Fruit fly (Drosophila melanogaster) whole organism, embryonic: ENCODE results near the gene CG4896.

ENCODE experiments used
- Asciz ChIP-seq: fragments of 200-800 bp; sonication (Bioruptor generic); optimal IDR thresholded peaks from 2 replicates; lab custom pipeline; 2017; ENCODE audit warnings: missing biosample characterization, mild to moderate bottlenecking, missing genetic modification characterization, missing genetic modification reagents
- CG10431 ChIP-seq: fragments of 200-800 bp; sonication (Bioruptor generic); optimal IDR thresholded peaks from 3 replicates; lab custom pipeline; 2018; ENCODE audit warnings: missing biosample characterization, mild to moderate bottlenecking, missing genetic modification characterization
- CG11247 ChIP-seq: fragments of 200-800 bp; sonication (Bioruptor generic); IDR thresholded peaks from 2 replicates; pipeline ENCODE4 v1.3.6; 2022; ENCODE audit warnings: missing biosample characterization, missing genetic modification characterization
- CG12391 ChIP-seq: fragments of 200-800 bp; sonication (Bioruptor generic); optimal IDR thresholded peaks from 3 replicates; lab custom pipeline; 2018; ENCODE audit warnings: missing biosample characterization, mild to moderate bottlenecking, missing genetic modification characterization, moderate library complexity
- CG15601 ChIP-seq: fragments of 200-800 bp; sonication (Bioruptor generic); optimal IDR thresholded peaks from 3 replicates; lab custom pipeline; 2019; ENCODE audit warnings: missing biosample characterization, mild to moderate bottlenecking, missing genetic modification characterization, moderate library complexity
- CG30403 ChIP-seq: fragments of 200-800 bp; sonication (Bioruptor generic); optimal IDR thresholded peaks from 3 replicates; lab custom pipeline; 2016; ENCODE audit warnings: missing biosample characterization, missing genetic modification characterization
- CG31224 ChIP-seq: fragments of 200-800 bp; sonication (Bioruptor generic); IDR thresholded peaks from 2 replicates; pipeline ENCODE4 v1.3.6; 2022; ENCODE audit warnings: missing biosample characterization, missing genetic modification characterization
- CG3163 ChIP-seq: fragments of 200-800 bp; sonication (Bioruptor generic); optimal IDR thresholded peaks from 3 replicates; lab custom pipeline; 2016; ENCODE audit warnings: missing biosample characterization, missing genetic modification characterization
- CG32767 ChIP-seq: fragments of 200-800 bp; sonication (Bioruptor generic); IDR thresholded peaks from 2 replicates; pipeline ENCODE4 v1.3.6; 2022; ENCODE audit warnings: missing biosample characterization, missing genetic modification characterization
- CG3838 ChIP-seq: fragments of 200-800 bp; sonication (Bioruptor generic); optimal IDR thresholded peaks from 3 replicates; lab custom pipeline; 2016; ENCODE audit warnings: missing biosample characterization, missing genetic modification characterization
- CG4617 ChIP-seq: fragments of 200-800 bp; sonication (Bioruptor generic); optimal IDR thresholded peaks from 3 replicates; lab custom pipeline; 2016; ENCODE audit warnings: missing biosample characterization, missing genetic modification characterization, borderline replicate concordance
- CG4730 ChIP-seq: fragments of 200-800 bp; sonication (Bioruptor generic); IDR thresholded peaks from 2 replicates; pipeline ENCODE4 v1.3.6; 2022; ENCODE audit warnings: missing biosample characterization, missing genetic modification characterization
- CG6254 ChIP-seq: fragments of 200-800 bp; sonication (Bioruptor generic); optimal IDR thresholded peaks from 3 replicates; lab custom pipeline; 2017; ENCODE audit warnings: mild to moderate bottlenecking, missing biosample characterization, missing genetic modification reagents, missing genetic modification characterization
- CG6813 ChIP-seq: fragments of 200-800 bp; sonication (Bioruptor generic); optimal IDR thresholded peaks from 2 replicates; lab custom pipeline; 2017; ENCODE audit warnings: missing biosample characterization, missing genetic modification characterization, mild to moderate bottlenecking, moderate library complexity, missing genetic modification reagents
- CG8281 ChIP-seq: fragments of 200-800 bp; sonication (Bioruptor generic); optimal IDR thresholded peaks from 2 replicates; lab custom pipeline; 2018; ENCODE audit warnings: missing biosample characterization, mild to moderate bottlenecking, missing genetic modification characterization, moderate library complexity
- CG8924 ChIP-seq: fragments of 200-800 bp; optimal IDR thresholded peaks from 3 replicates; lab custom pipeline; 2019; ENCODE audit warnings: missing biosample characterization, mild to moderate bottlenecking, missing genetic modification characterization, moderate library complexity
- ERR ChIP-seq: fragments of 200-800 bp; sonication (Bioruptor generic); optimal IDR thresholded peaks from 2 replicates; lab custom pipeline; 2016; ENCODE audit warnings: missing biosample characterization, missing genetic modification characterization
- Gsc ChIP-seq: fragments of 200-800 bp; sonication (Bioruptor generic); IDR thresholded peaks from 2 replicates; pipeline ENCODE4 v1.3.6; 2022; ENCODE audit warnings: missing biosample characterization, missing genetic modification characterization
- HmgZ ChIP-seq: fragments of 200-800 bp; sonication (Bioruptor generic); optimal IDR thresholded peaks from 2 replicates; lab custom pipeline; 2018; ENCODE audit warnings: missing biosample characterization, mild to moderate bottlenecking, missing genetic modification characterization
- Hr39 ChIP-seq: fragments of >200 bp; optimal IDR thresholded peaks from 2 replicates; lab custom pipeline; 2017
- Kr ChIP-seq: fragments of 200-800 bp; sonication (Bioruptor generic); optimal IDR thresholded peaks from 2 replicates; lab custom pipeline; 2017; ENCODE audit warnings: missing biosample characterization, mild to moderate bottlenecking, missing genetic modification characterization
- Mad ChIP-seq: fragments of 200-800 bp; sonication (Bioruptor generic); optimal IDR thresholded peaks from 2 replicates; lab custom pipeline; 2016; ENCODE audit warnings: missing biosample characterization, missing genetic modification characterization
- Myb ChIP-seq: fragments of 200-800 bp; sonication (Bioruptor generic); optimal IDR thresholded peaks from 2 replicates; lab custom pipeline; 2016; ENCODE audit warnings: missing biosample characterization, missing genetic modification characterization
- NC2α ChIP-seq: fragments of 200-800 bp; sonication (Bioruptor generic); optimal IDR thresholded peaks from 2 replicates; lab custom pipeline; 2016; ENCODE audit warnings: missing biosample characterization, missing genetic modification characterization
- NK7.1 ChIP-seq: fragments of 200-800 bp; sonication (Bioruptor generic); optimal IDR thresholded peaks from 3 replicates; lab custom pipeline; 2016; ENCODE audit warnings: missing biosample characterization, missing genetic modification characterization
- Nf-YC ChIP-seq: fragments of 200-800 bp; optimal IDR thresholded peaks from 3 replicates; lab custom pipeline; 2019; ENCODE audit warnings: missing biosample characterization, mild to moderate bottlenecking, missing genetic modification characterization, moderate library complexity
- Oli ChIP-seq: fragments of 200-800 bp; sonication (Bioruptor generic); optimal IDR thresholded peaks from 2 replicates; lab custom pipeline; 2018; ENCODE audit warnings: missing biosample characterization, mild to moderate bottlenecking, missing genetic modification characterization, moderate library complexity
- Optix ChIP-seq: fragments of 200-800 bp; sonication (Bioruptor generic); IDR thresholded peaks from 3 replicates; pipeline ENCODE4 v1.3.6; 2022; ENCODE audit warnings: missing biosample characterization, missing genetic modification characterization
- Poxn ChIP-seq: fragments of 200-800 bp; sonication (Bioruptor generic); IDR thresholded peaks from 2 replicates; pipeline ENCODE4 v1.3.6; 2022; ENCODE audit warnings: missing biosample characterization, missing genetic modification characterization
- Rx ChIP-seq: fragments of 200-800 bp; sonication (Bioruptor generic); IDR thresholded peaks from 2 replicates; pipeline ENCODE4 v1.3.6; 2022; ENCODE audit warnings: missing biosample characterization, missing genetic modification characterization
- ab ChIP-seq: fragments of 200-800 bp; sonication (Bioruptor generic); optimal IDR thresholded peaks from 2 replicates; lab custom pipeline; 2016; ENCODE audit warnings: missing biosample characterization, missing genetic modification characterization
- ara ChIP-seq: fragments of 200-800 bp; sonication (Bioruptor generic); IDR thresholded peaks from 2 replicates; pipeline ENCODE4 v1.3.6; 2022; ENCODE audit warnings: missing biosample characterization, missing genetic modification characterization
- croc ChIP-seq: fragments of 200-800 bp; sonication (Bioruptor generic); conservative IDR thresholded peaks from 3 replicates; pipeline ENCODE4 v1.3.6; 2022; ENCODE audit warnings: missing biosample characterization, missing genetic modification characterization
- dimm ChIP-seq: fragments of 200-800 bp; sonication (Bioruptor generic); IDR thresholded peaks from 2 replicates; pipeline ENCODE4 v1.3.6; 2022; ENCODE audit warnings: missing biosample characterization, missing genetic modification characterization
- fd102C ChIP-seq: fragments of 200-800 bp; sonication (Bioruptor generic); optimal IDR thresholded peaks from 2 replicates; lab custom pipeline; 2018; ENCODE audit warnings: missing biosample characterization, mild to moderate bottlenecking, missing genetic modification characterization, moderate library complexity
- ftz-f1 ChIP-seq: fragments of 200-800 bp; sonication (Bioruptor generic); optimal IDR thresholded peaks from 2 replicates; lab custom pipeline; 2016; ENCODE audit warnings: missing biosample characterization, missing genetic modification characterization
- fu2 ChIP-seq: fragments of 200-800 bp; sonication (Bioruptor generic); optimal IDR thresholded peaks from 2 replicates; lab custom pipeline; 2016; ENCODE audit warnings: missing biosample characterization, missing genetic modification characterization
- gfzf ChIP-seq: fragments of 200-800 bp; sonication (Bioruptor generic); optimal IDR thresholded peaks from 2 replicates; lab custom pipeline; 2016; ENCODE audit warnings: missing biosample characterization, mild to moderate bottlenecking, missing genetic modification characterization, moderate library complexity
- gsb-n ChIP-seq: fragments of 200-800 bp; sonication (Bioruptor generic); optimal IDR thresholded peaks from 3 replicates; lab custom pipeline; 2018; ENCODE audit warnings: missing biosample characterization, mild to moderate bottlenecking, missing genetic modification characterization
- inv ChIP-seq: fragments of 200-800 bp; sonication (Bioruptor generic); IDR thresholded peaks from 2 replicates; pipeline ENCODE4 v1.3.6; 2022; ENCODE audit warnings: missing biosample characterization, missing genetic modification characterization; ENCODE audit not compliant: partially characterized antibody
- ken ChIP-seq: fragments of 200-800 bp; sonication (Bioruptor generic); IDR thresholded peaks from 3 replicates; pipeline ENCODE4 v1.3.6; 2022; ENCODE audit warnings: missing biosample characterization, missing genetic modification characterization
- lmd ChIP-seq: fragments of 200-800 bp; sonication (Bioruptor generic); IDR thresholded peaks from 2 replicates; pipeline ENCODE4 v1.3.6; 2022; ENCODE audit warnings: missing biosample characterization, missing genetic modification characterization
- nerfin-2 ChIP-seq: fragments of 200-800 bp; sonication (Bioruptor generic); IDR thresholded peaks from 2 replicates; pipeline ENCODE4 v1.3.6; 2022; ENCODE audit warnings: missing biosample characterization, missing genetic modification characterization; ENCODE audit not compliant: partially characterized antibody
- pros ChIP-seq: fragments of 200-800 bp; sonication (Bioruptor generic); optimal IDR thresholded peaks from 3 replicates; lab custom pipeline; 2019; ENCODE audit warnings: missing biosample characterization, mild to moderate bottlenecking, missing genetic modification characterization, moderate library complexity
- ranshi ChIP-seq: fragments of 200-800 bp; sonication (Bioruptor generic); IDR thresholded peaks from 2 replicates; pipeline ENCODE4 v1.3.6; 2022; ENCODE audit warnings: missing biosample characterization, missing genetic modification characterization
- salm ChIP-seq: fragments of 200-800 bp; sonication (Bioruptor generic); optimal IDR thresholded peaks from 2 replicates; lab custom pipeline; 2018; ENCODE audit warnings: missing biosample characterization, mild to moderate bottlenecking, missing genetic modification characterization
- sima ChIP-seq: fragments of 200-800 bp; sonication (Bioruptor generic); optimal IDR thresholded peaks from 2 replicates; lab custom pipeline; 2016; ENCODE audit warnings: missing biosample characterization, missing genetic modification characterization
- sob ChIP-seq: fragments of 200-800 bp; sonication (Bioruptor generic); IDR thresholded peaks from 2 replicates; pipeline ENCODE4 v1.3.6; 2022; ENCODE audit warnings: missing biosample characterization, missing genetic modification characterization
- ssp ChIP-seq: fragments of 200-800 bp; sonication (Bioruptor generic); IDR thresholded peaks from 2 replicates; pipeline ENCODE4 v1.3.6; 2022; ENCODE audit warnings: missing biosample characterization, missing genetic modification characterization
- vvl ChIP-seq: fragments of 200-800 bp; sonication (Bioruptor generic); IDR thresholded peaks from 2 replicates; pipeline ENCODE4 v1.3.6; 2022; ENCODE audit warnings: missing biosample characterization, missing genetic modification characterization
- wek ChIP-seq: fragments of 200-800 bp; sonication (Bioruptor generic); optimal IDR thresholded peaks from 3 replicates; lab custom pipeline; 2018; ENCODE audit warnings: missing biosample characterization, mild to moderate bottlenecking, missing genetic modification characterization, moderate library complexity
- wor ChIP-seq: fragments of 200-800 bp; sonication (Bioruptor generic); IDR thresholded peaks from 2 replicates; pipeline ENCODE4 v1.3.6; 2022; ENCODE audit warnings: missing biosample characterization, missing genetic modification characterization

CG4896 gene

dm6 chr2L:1150554-1150953 is 26.9 kb upstream of the CG4896 start, which contains the start of the genes Tfb4 and Vps29 (continued):
- no peak for TF ChIP-seq Oli
- no peak for TF ChIP-seq Kr (GFP tag; lab: Kevin White, UChicago)
- TF ChIP-seq gfzf (GFP tag; lab: Kevin White, UChicago) = no peak
- peak; percentile 70 for TF ChIP-seq sob (GFP tag; lab: Robert Waterston, UW)
- peak; percentile 68 for TF ChIP-seq inv (GFP tag; lab: Robert Waterston, UW)
- TF ChIP-seq vvl (GFP tag; lab: Robert Waterston, UW) = peak; percentile 58; the same call in 1 of the 2 replicates
- TF ChIP-seq pros = no peak
- TF ChIP-seq CG3838 = no peak
- no peak for TF ChIP-seq NK7.1 (GFP tag; lab: Kevin White, UChicago)
- no peak for TF ChIP-seq ab (GFP tag; lab: Kevin White, UChicago)
- no peak for TF ChIP-seq Gsc (GFP tag; lab: Robert Waterston, UW)
- peak; percentile 56 for TF ChIP-seq HmgZ (tag; lab: Kevin White, UChicago)
- no peak for TF ChIP-seq sima (GFP tag; lab: Kevin White, UChicago)
- peak; percentile 11 for TF ChIP-seq CG15601 (tag; lab: Kevin White, UChicago)
- peak; percentile 38; the same call in 1 of the 2 replicates for TF ChIP-seq ranshi (GFP tag; lab: Robert Waterston, UW)
- no peak for TF ChIP-seq salm (tag; lab: Kevin White, UChicago)
- no peak for TF ChIP-seq Asciz (GFP tag; lab: Kevin White, UChicago)
- no peak for TF ChIP-seq Hr39 (lab: Kevin White, UChicago)
- TF ChIP-seq CG11247 (GFP tag; lab: Robert Waterston, UW) = 0 out of 2 replicates have a peak, but pooled peaks have one; percentile 17
- TF ChIP-seq ssp (GFP tag; lab: Robert Waterston, UW) = no peak
- TF ChIP-seq CG4730 (GFP tag; lab: Robert Waterston, UW) = no peak
- peak; percentile 61; the same call in 2 of the 3 replicates for TF ChIP-seq ken (GFP tag; lab: Robert Waterston, UW)
- TF ChIP-seq Optix (GFP tag; lab: Robert Waterston, UW) = no peak
- TF ChIP-seq CG10431 (GFP tag; lab: Kevin White, UChicago) = no peak
- no peak for TF ChIP-seq Mad (GFP tag; lab: Kevin White, UChicago)
- TF ChIP-seq Rx (GFP tag; lab: Robert Waterston, UW) = no peak
- TF ChIP-seq gsb-n = no peak
- peak; percentile 9; the same call in 1 of the 2 replicates for TF ChIP-seq ara
- TF ChIP-seq lmd (GFP tag; lab: Robert Waterston, UW) = no peak; the same call in 1 of the 2 replicates
- peak; percentile 36; the same call in 1 of the 2 replicates for TF ChIP-seq CG31224 (GFP tag; lab: Robert Waterston, UW)
- no peak for TF ChIP-seq CG8281 (tag; lab: Kevin White, UChicago)
- TF ChIP-seq CG6813 = no peak
- peak; percentile 85 for TF ChIP-seq wek (GFP tag; lab: Kevin White, UChicago)
- no peak for TF ChIP-seq croc (GFP tag; lab: Robert Waterston, UW)
- peak; percentile 51 for TF ChIP-seq CG30403 (GFP tag; lab: Kevin White, UChicago)
- TF ChIP-seq CG4617 (GFP tag; lab: Kevin White, UChicago) = peak; percentile 74
- TF ChIP-seq dimm (GFP tag; lab: Robert Waterston, UW) = no peak
- TF ChIP-seq nerfin-2 (GFP tag; lab: Robert Waterston, UW) = peak; percentile 98
- TF ChIP-seq CG3163 = peak; percentile 11
- peak; percentile 36 for TF ChIP-seq Myb (GFP tag; lab: Kevin White, UChicago)
- TF ChIP-seq fd102C = no peak
- TF ChIP-seq CG8924 (tag; lab: Kevin White, UChicago) = peak; percentile 39
- TF ChIP-seq ERR (GFP tag; lab: Kevin White, UChicago) = peak; percentile 9
- no peak for TF ChIP-seq wor (GFP tag; lab: Robert Waterston, UW)
- no peak for TF ChIP-seq CG6254 (GFP tag; lab: Kevin White, UChicago)
- no peak for TF ChIP-seq Poxn
- peak; percentile 49 for TF ChIP-seq fu2 (GFP tag; lab: Kevin White, UChicago)
- TF ChIP-seq CG32767 (GFP tag; lab: Robert Waterston, UW) = no peak
- TF ChIP-seq CG12391 (tag; lab: Kevin White, UChicago) = peak; percentile 43
- no peak for TF ChIP-seq NC2α
- TF ChIP-seq ftz-f1 (GFP tag; lab: Kevin White, UChicago) = no peak
- TF ChIP-seq Nf-YC = no peak
